Worm (Caenorhabditis elegans): ENCODE results near the gene bar-1.
A peak's percentile ranks its signal among the peaks of the same experiment; 100 is the strongest.

Gene bar-1

ce11 chrX:7181627-7182026 is 11.2 kb upstream of the bar-1 start (continued):
- no peak for TF ChIP-seq ztf-28 (GFP tag; IDR thresholded peaks at IDR 0.05)
- peak; percentile 97 for TF ChIP-seq repo-1 (tag; optimal IDR thresholded peaks at IDR 0.05)
- no peak for TF ChIP-seq ccch-3 (GFP tag; optimal IDR thresholded peaks at IDR 0.05)
- no peak for TF ChIP-seq nhr-120 (GFP tag; IDR thresholded peaks at IDR 0.05)
- no peak for TF ChIP-seq Y67H2A.10 (GFP tag; conservative IDR thresholded peaks at IDR 0.05)
- no peak; the same call in 1 of the 2 replicates for TF ChIP-seq let-526 (GFP tag; IDR thresholded peaks at IDR 0.05)
- TF ChIP-seq mel-28 (tag; optimal IDR thresholded peaks at IDR 0.05; ENCODE audit: borderline replicate concordance): no peak
- TF ChIP-seq egrh-3 (GFP tag; IDR thresholded peaks at IDR 0.05): no peak
- peak; percentile 69 for TF ChIP-seq ets-4 (GFP tag; optimal IDR thresholded peaks at IDR 0.05)
- TF ChIP-seq ceh-40 (GFP tag; IDR thresholded peaks at IDR 0.05): 0 out of 2 replicates have a peak, but pooled peaks have one; percentile 31
- TF ChIP-seq lir-1 (GFP tag; conservative IDR thresholded peaks at IDR 0.05): peak; percentile 72
- no peak for TF ChIP-seq tbp1 (GFP tag; optimal IDR thresholded peaks at IDR 0.05)
- TF ChIP-seq hmg-1.2 (GFP tag; IDR thresholded peaks at IDR 0.05): peak; percentile 66; the same call in 1 of the 2 replicates
- TF ChIP-seq ceh-91 (GFP tag; IDR thresholded peaks at IDR 0.05): no peak
- TF ChIP-seq B0336.3 (GFP tag; IDR thresholded peaks at IDR 0.05): no peak
- no peak for TF ChIP-seq hrde-1 (tag; optimal IDR thresholded peaks at IDR 0.05; ENCODE audit: borderline replicate concordance)
- TF ChIP-seq nfyb-1 (GFP tag; IDR thresholded peaks at IDR 0.05): no peak
- no peak for TF ChIP-seq F10E7.11 (tag; optimal IDR thresholded peaks at IDR 0.05)
- peak; percentile 77 for TF ChIP-seq madf-10 (tag; optimal IDR thresholded peaks at IDR 0.05)
- no peak for TF ChIP-seq F55B11.4 (tag; optimal IDR thresholded peaks at IDR 0.05; ENCODE audit: borderline replicate concordance, insufficient read depth)
- TF ChIP-seq nfya-1 (tag; optimal IDR thresholded peaks at IDR 0.05; ENCODE audit: borderline replicate concordance, insufficient read depth): no peak
- 0 out of 2 replicates have a peak, but pooled peaks have one; percentile 10 for TF ChIP-seq cebp-2 (GFP tag; IDR thresholded peaks at IDR 0.05)
- TF ChIP-seq hmg-20 (GFP tag; IDR thresholded peaks at IDR 0.05): peak; percentile 92
- no peak for TF ChIP-seq Y53F4B.3 (GFP tag; IDR thresholded peaks at IDR 0.05)
- no peak for TF ChIP-seq T26A5.8 (tag; optimal IDR thresholded peaks at IDR 0.05)
- TF ChIP-seq lsy-27 (tag; optimal IDR thresholded peaks at IDR 0.05; ENCODE audit: borderline replicate concordance, insufficient read depth): no peak
- no peak for TF ChIP-seq D2030.7 (GFP tag; IDR thresholded peaks at IDR 0.05)
- TF ChIP-seq gei-17 (GFP tag; optimal IDR thresholded peaks at IDR 0.05): peak; percentile 96
- TF ChIP-seq ztf-22 (GFP tag; optimal IDR thresholded peaks at IDR 0.05): peak; percentile 64
- no peak for TF ChIP-seq hlh-12 (tag; optimal IDR thresholded peaks at IDR 0.05)
- no peak for TF ChIP-seq xnd-1 (tag; optimal IDR thresholded peaks at IDR 0.05)
- TF ChIP-seq attf-6 (GFP tag; IDR thresholded peaks at IDR 0.05): no peak
- TF ChIP-seq fkh-3 (tag; optimal IDR thresholded peaks at IDR 0.05): no peak
- peak; percentile 69; the same call in 1 of the 2 replicates for TF ChIP-seq C17E4.6 (GFP tag; IDR thresholded peaks at IDR 0.05)
- 0 out of 2 replicates have a peak, but pooled peaks have one; percentile 54 for TF ChIP-seq egl-18 (GFP tag; IDR thresholded peaks at IDR 0.05)
- TF ChIP-seq nhr-90 (tag; optimal IDR thresholded peaks at IDR 0.05): no peak
- TF ChIP-seq mcd-1 (GFP tag; IDR thresholded peaks at IDR 0.05): no peak
- no peak; the same call in none of the 2 replicates for TF ChIP-seq rcor-1 (GFP tag; IDR thresholded peaks at IDR 0.05)
- TF ChIP-seq dpl-1 (GFP tag; optimal IDR thresholded peaks at IDR 0.05): no peak
- peak; percentile 94 for TF ChIP-seq atf-7 (tag; optimal IDR thresholded peaks at IDR 0.05)
- peak; percentile 74 for TF ChIP-seq egl-44 (GFP tag; IDR thresholded peaks at IDR 0.05)
- no peak for TF ChIP-seq F49E8.2 (tag; optimal IDR thresholded peaks at IDR 0.05; ENCODE audit: insufficient read depth)
- no peak for TF ChIP-seq zfh-2 (GFP tag; conservative IDR thresholded peaks at IDR 0.05)
- 0 out of 2 replicates have a peak, but pooled peaks have one; percentile 70 for TF ChIP-seq cebp-1 (GFP tag; IDR thresholded peaks at IDR 0.05)
- no peak for TF ChIP-seq cebp-1 (tag; optimal IDR thresholded peaks at IDR 0.05)
- no peak for TF ChIP-seq dpff-1 (tag; optimal IDR thresholded peaks at IDR 0.05)
- peak; percentile 99 for TF ChIP-seq lin-40 (tag; optimal IDR thresholded peaks at IDR 0.05)
- peak; percentile 85 for TF ChIP-seq C06A6.2 (GFP tag; conservative IDR thresholded peaks at IDR 0.05)
- no peak for TF ChIP-seq lin-54 (GFP tag; optimal IDR thresholded peaks at IDR 0.05)

Measured in whole organism, young adult.